Worm (Caenorhabditis elegans) whole organism, L2 larva: ENCODE results near the gene Y51H7BR.8.

ENCODE experiments used
- C34F6.9 ChIP-seq: fragments of 150-350 bp; optimal IDR thresholded peaks from 2 replicates; lab custom pipeline; 2014; ENCODE audit warnings: missing biosample characterization, missing genetic modification characterization
- F13H6.1 ChIP-seq: sonication (generic microtip); optimal IDR thresholded peaks from 2 replicates; lab custom pipeline; 2016; ENCODE audit warnings: missing genetic modification characterization, missing compliant biosample characterization
- alr-1 ChIP-seq: fragments of 150-350 bp; optimal IDR thresholded peaks from 2 replicates; lab custom pipeline; 2014; ENCODE audit warnings: missing biosample characterization, missing genetic modification characterization
- ama-1 ChIP-seq: fragments of 150-350 bp; optimal IDR thresholded peaks from 2 replicates; lab custom pipeline; 2018; ENCODE audit warnings: inconsistent platforms
- crh-2 ChIP-seq: sonication (generic microtip); optimal IDR thresholded peaks from 2 replicates; lab custom pipeline; 2017; ENCODE audit warnings: missing biosample characterization, missing genetic modification characterization
- fos-1 ChIP-seq: fragments of 150-350 bp; optimal IDR thresholded peaks from 2 replicates; lab custom pipeline; 2014; ENCODE audit warnings: missing biosample characterization, missing genetic modification characterization
- gmeb-1 ChIP-seq: fragments of 150-350 bp; optimal IDR thresholded peaks from 2 replicates; lab custom pipeline; 2014; ENCODE audit warnings: missing biosample characterization, missing genetic modification characterization
- lin-11 ChIP-seq: fragments of 150-350 bp; sonication (generic microtip); optimal IDR thresholded peaks from 2 replicates; lab custom pipeline; 2014; ENCODE audit warnings: missing biosample characterization, missing genetic modification characterization, inconsistent platforms, mixed read lengths
- lin-13 ChIP-seq: fragments of 150-350 bp; optimal IDR thresholded peaks from 2 replicates; lab custom pipeline; 2014; ENCODE audit warnings: missing biosample characterization, missing genetic modification reagents, missing genetic modification characterization
- lsy-2 ChIP-seq, 2 experiments: fragments of 150-350 bp in 1 of 2; sonication (generic microtip) in 1 of 2; optimal IDR thresholded peaks; 2 replicates each; lab custom pipeline; 2014 to 2017; ENCODE audit warnings: missing biosample characterization in 2 of 2, missing genetic modification characterization in 2 of 2
- mdl-1 ChIP-seq, 2 experiments: fragments of 150-350 bp in 1 of 2; sonication (generic microtip) in 1 of 2; optimal IDR thresholded peaks; 2 replicates each; lab custom pipeline; 2017; ENCODE audit warnings: missing biosample characterization in 2 of 2, missing genetic modification characterization in 2 of 2
- nhr-10 ChIP-seq: sonication (generic microtip); optimal IDR thresholded peaks from 2 replicates; lab custom pipeline; 2017; ENCODE audit warnings: missing biosample characterization, missing genetic modification characterization
- nhr-11 ChIP-seq: fragments of 150-350 bp; optimal IDR thresholded peaks from 2 replicates; lab custom pipeline; 2014; ENCODE audit warnings: missing biosample characterization, missing genetic modification characterization
- nhr-12 ChIP-seq: fragments of 150-350 bp; optimal IDR thresholded peaks from 2 replicates; lab custom pipeline; 2014; ENCODE audit warnings: missing biosample characterization, missing genetic modification characterization
- nhr-129 ChIP-seq: fragments of 150-350 bp; optimal IDR thresholded peaks from 2 replicates; lab custom pipeline; 2014; ENCODE audit warnings: missing biosample characterization, missing genetic modification characterization
- nhr-21 ChIP-seq: fragments of 150-350 bp; optimal IDR thresholded peaks from 2 replicates; lab custom pipeline; 2014; ENCODE audit warnings: missing biosample characterization, missing genetic modification characterization
- nhr-23 ChIP-seq: fragments of 150-350 bp; optimal IDR thresholded peaks from 2 replicates; lab custom pipeline; 2014; ENCODE audit warnings: missing biosample characterization, missing genetic modification reagents, missing genetic modification characterization
- nhr-237 ChIP-seq: fragments of 150-350 bp; optimal IDR thresholded peaks from 2 replicates; lab custom pipeline; 2014; ENCODE audit warnings: missing biosample characterization, missing genetic modification characterization
- nhr-25 ChIP-seq: fragments of 150-350 bp; sonication (generic microtip); optimal IDR thresholded peaks from 3 replicates; lab custom pipeline; 2014; ENCODE audit warnings: missing biosample characterization, missing genetic modification characterization
- nhr-6 ChIP-seq: fragments of 150-350 bp; optimal IDR thresholded peaks from 2 replicates; lab custom pipeline; 2014; ENCODE audit warnings: missing biosample characterization, missing genetic modification characterization
- sma-3 ChIP-seq: sonication (generic microtip); optimal IDR thresholded peaks from 2 replicates; lab custom pipeline; 2016; ENCODE audit warnings: missing genetic modification reagents, missing genetic modification characterization, missing compliant biosample characterization
- sma-9 ChIP-seq, 2 experiments: fragments of 150-350 bp in 1 of 2; sonication (generic microtip) in 1 of 2; optimal IDR thresholded peaks; 2 replicates each; lab custom pipeline; 2014 to 2016; ENCODE audit warnings: missing genetic modification characterization in 2 of 2, mild to moderate bottlenecking in 1 of 2, missing biosample characterization in 1 of 2, missing compliant biosample characterization in 1 of 2, missing genetic modification reagents in 1 of 2, moderate library complexity in 1 of 2
- snpc-4 ChIP-seq: fragments of 150-350 bp; optimal IDR thresholded peaks from 2 replicates; lab custom pipeline; 2014; ENCODE audit warnings: missing biosample characterization, missing genetic modification characterization
- unc-39 ChIP-seq: fragments of 150-350 bp; optimal IDR thresholded peaks from 2 replicates; lab custom pipeline; 2014; ENCODE audit warnings: missing biosample characterization, missing genetic modification characterization
- unc-55 ChIP-seq: fragments of 150-350 bp; sonication (generic microtip); optimal IDR thresholded peaks from 3 replicates; lab custom pipeline; 2014; ENCODE audit warnings: missing biosample characterization, missing genetic modification reagents, missing genetic modification characterization
- unc-62 ChIP-seq: fragments of 150-350 bp; optimal IDR thresholded peaks from 2 replicates; lab custom pipeline; 2014; ENCODE audit warnings: missing biosample characterization, missing genetic modification reagents, missing genetic modification characterization
- zag-1 ChIP-seq: fragments of 150-350 bp; optimal IDR thresholded peaks from 2 replicates; lab custom pipeline; 2014; ENCODE audit warnings: missing biosample characterization, missing genetic modification characterization
- ztf-1 ChIP-seq: fragments of 200-800 bp; sonication (Bioruptor generic); conservative IDR thresholded peaks from 2 replicates; pipeline ENCODE4 v1.3.6; 2022; ENCODE audit warnings: missing genetic modification characterization, missing compliant biosample characterization
- ztf-11 ChIP-seq: sonication (generic microtip); optimal IDR thresholded peaks from 2 replicates; lab custom pipeline; 2017; ENCODE audit warnings: missing biosample characterization, missing genetic modification characterization
- ztf-4 ChIP-seq: fragments of 150-350 bp; optimal IDR thresholded peaks from 2 replicates; lab custom pipeline; 2014; ENCODE audit warnings: missing biosample characterization, missing genetic modification characterization

Y51H7BR.8 gene

ce11 chrII:1482419-1482818, 36.6 kb upstream of the Y51H7BR.8 start:
- TF ChIP-seq C34F6.9 (tag; lab: Kevin White, UChicago) (no peak), alr-1 (no peak), crh-2 (tag; lab: Kevin White, UChicago) (no peak), ztf-11 (tag; lab: Kevin White, UChicago) (no peak), nhr-12 (no peak), gmeb-1 (tag; lab: Kevin White, UChicago) (no peak)

ce11 chrII:1490813-1491212, 28.2 kb upstream of the Y51H7BR.8 start:
- TF ChIP-seq ztf-1 (GFP tag; lab: Robert Waterston, UW) (no peak), nhr-6 (tag; lab: Kevin White, UChicago) (no peak), lin-13 (GFP tag; lab: Kevin White, UChicago) (no peak), lin-11 (tag; lab: Kevin White, UChicago) (no peak), gmeb-1 (tag; lab: Kevin White, UChicago) (no peak), nhr-23 (tag; lab: Kevin White, UChicago) (no peak), ama-1 (lab: Kevin White, UChicago) (no peak), nhr-10 (no peak), fos-1 (tag; lab: Kevin White, UChicago) (no peak), mdl-1 (tag; optimal IDR thresholded peaks at IDR 0.05; lab: Kevin White, UChicago) (no peak), unc-39 (no peak)

- TF ChIP-seq nhr-11 (tag; lab: Kevin White, UChicago) (no peak), snpc-4 (no peak), unc-55 (GFP tag; lab: Kevin White, UChicago) (peak; percentile 8), nhr-21 (tag; lab: Kevin White, UChicago) (no peak), crh-2 (tag; lab: Kevin White, UChicago) (no peak), C34F6.9 (tag; lab: Kevin White, UChicago) (peak; percentile 16), F13H6.1 (tag; lab: Kevin White, UChicago) (no peak), lsy-2 (tag; optimal IDR thresholded peaks at IDR 0.05; lab: Kevin White, UChicago) (peak in 1 of 2 experiments; percentile 22)
Measured at ce11 chrII:1500286-1500840, 18.7 kb upstream of the Y51H7BR.8 start, which contains the start of gene emc-1. Gene emc-1 (minus strand): TSS chrII:1500330.

- TF ChIP-seq nhr-12 (no peak), sma-3 (GFP tag; lab: Kevin White, UChicago) (no peak)
Measured at ce11 chrII:1500959-1501358, 18.1 kb upstream of the Y51H7BR.8 start.

- TF ChIP-seq F13H6.1 (tag; lab: Kevin White, UChicago) (peak; percentile 82), nhr-237 (tag; lab: Kevin White, UChicago) (no peak), C34F6.9 (tag; lab: Kevin White, UChicago) (peak; percentile 38), zag-1 (tag; lab: Kevin White, UChicago) (no peak), unc-55 (GFP tag; lab: Kevin White, UChicago) (peak; percentile 8), mdl-1 (tag; optimal IDR thresholded peaks at IDR 0.05; lab: Kevin White, UChicago) (peak; percentile 37 to 87), unc-62 (peak; percentile 27), nhr-23 (tag; lab: Kevin White, UChicago) (no peak), ztf-4 (peak; percentile 4), sma-9 (GFP tag; optimal IDR thresholded peaks at IDR 0.05; lab: Kevin White, UChicago) (peak; percentile 75), sma-9 (tag; optimal IDR thresholded peaks at IDR 0.05; lab: Kevin White, UChicago) (no peak), lsy-2 (tag; optimal IDR thresholded peaks at IDR 0.05; lab: Kevin White, UChicago) (peak in 1 of 2 experiments; percentile 56), nhr-129 (tag; lab: Kevin White, UChicago) (peak; percentile 96)
Measured at ce11 chrII:1501614-1502355, 17.2 kb upstream of the Y51H7BR.8 start.

ce11 chrII:1503663-1504062, 15.4 kb upstream of the Y51H7BR.8 start:
- TF ChIP-seq fos-1 (tag; lab: Kevin White, UChicago) (peak; percentile 47), nhr-25 (tag; lab: Kevin White, UChicago) (no peak)
